Fruit fly (Drosophila melanogaster) whole organism, prepupa: ENCODE data around the gene msl-3.

Source experiments
- CG10669 ChIP-seq: fragments of 200-800 bp; sonication (Bioruptor generic); optimal IDR thresholded peaks from 3 replicates; lab custom pipeline; 2018; ENCODE audit warnings: missing biosample characterization, mild to moderate bottlenecking, missing genetic modification characterization, moderate library complexity
- CG16779 ChIP-seq: fragments of 200-800 bp; sonication (Bioruptor generic); optimal IDR thresholded peaks from 3 replicates; lab custom pipeline; 2017; ENCODE audit warnings: missing biosample characterization, mild to moderate bottlenecking, missing genetic modification characterization
- CG3032 ChIP-seq: fragments of 200-800 bp; optimal IDR thresholded peaks from 2 replicates; lab custom pipeline; 2019; ENCODE audit warnings: missing biosample characterization, mild to moderate bottlenecking, missing genetic modification characterization, moderate library complexity
- CG3919 ChIP-seq: fragments of 200-800 bp; sonication (Bioruptor generic); optimal IDR thresholded peaks from 3 replicates; lab custom pipeline; 2016; ENCODE audit warnings: missing biosample characterization, missing genetic modification characterization
- CG6276 ChIP-seq: fragments of 200-800 bp; sonication (Bioruptor generic); optimal IDR thresholded peaks from 2 replicates; lab custom pipeline; 2017; ENCODE audit warnings: missing biosample characterization, mild to moderate bottlenecking, missing genetic modification characterization
- CG8119 ChIP-seq: fragments of 200-800 bp; sonication (Bioruptor generic); IDR thresholded peaks from 3 replicates; pipeline ENCODE4 v1.3.6; 2022; ENCODE audit warnings: missing biosample characterization, missing genetic modification characterization
- Eip78C ChIP-seq: fragments of 200-800 bp; sonication (Bioruptor generic); peaks from one replicate; lab custom pipeline; 2016; ENCODE audit warnings: missing biosample characterization, missing genetic modification characterization
- Gug ChIP-seq: fragments of 200-800 bp; sonication (Bioruptor generic); IDR thresholded peaks from 2 replicates; pipeline ENCODE4 v1.3.6; 2022; ENCODE audit warnings: missing biosample characterization, missing genetic modification characterization
- Lpt ChIP-seq: fragments of 200-800 bp; sonication (Bioruptor generic); optimal IDR thresholded peaks from 3 replicates; lab custom pipeline; 2016; ENCODE audit warnings: missing biosample characterization, missing genetic modification characterization
- Sox102F ChIP-seq: fragments of 200-800 bp; sonication (Bioruptor generic); optimal IDR thresholded peaks from 2 replicates; lab custom pipeline; 2016; ENCODE audit warnings: missing biosample characterization, mild to moderate bottlenecking, missing genetic modification characterization
- Sox15 ChIP-seq: fragments of 200-800 bp; sonication (Bioruptor generic); optimal IDR thresholded peaks from 3 replicates; lab custom pipeline; 2016; ENCODE audit warnings: missing biosample characterization, missing genetic modification characterization
- acj6 ChIP-seq: fragments of 200-800 bp; sonication (Bioruptor generic); optimal IDR thresholded peaks from 3 replicates; lab custom pipeline; 2016; ENCODE audit warnings: missing biosample characterization, missing genetic modification characterization

- TF ChIP-seq Eip78C (GFP tag; lab: Kevin White, UChicago): no peak
- no peak for TF ChIP-seq Lpt (GFP tag; lab: Kevin White, UChicago)
- TF ChIP-seq CG3032 (tag; lab: Kevin White, UChicago): no peak
- no peak for TF ChIP-seq CG10669 (GFP tag; lab: Kevin White, UChicago)
- no peak for TF ChIP-seq Sox15 (GFP tag; lab: Kevin White, UChicago)
- TF ChIP-seq CG3919 (GFP tag; lab: Kevin White, UChicago): no peak
- no peak for TF ChIP-seq CG8119 (GFP tag; lab: Robert Waterston, UW)
- TF ChIP-seq CG6276 (GFP tag; lab: Kevin White, UChicago): no peak
- no peak for TF ChIP-seq acj6 (GFP tag; lab: Kevin White, UChicago)
- TF ChIP-seq Sox102F (GFP tag; lab: Kevin White, UChicago): no peak
- TF ChIP-seq Gug (GFP tag; lab: Robert Waterston, UW): no peak
- no peak for TF ChIP-seq CG16779 (tag; lab: Kevin White, UChicago)
Measured at dm6 chr3L:7156890-7157289, 31.6 kb upstream of the msl-3 start, which contains the start of gene corn.
